Worm (Caenorhabditis elegans): ENCODE results near the gene lgc-56.

- TF ChIP-seq ama-1 (optimal IDR thresholded peaks at IDR 0.05): no peak
- TF ChIP-seq ama-1 (GFP tag; optimal IDR thresholded peaks at IDR 0.05): no peak
- TF ChIP-seq F23B12.7 (tag; optimal IDR thresholded peaks at IDR 0.05; ENCODE audit: insufficient read depth): no peak
- TF ChIP-seq rcor-1 (GFP tag; IDR thresholded peaks at IDR 0.05): no peak
- TF ChIP-seq F33H1.4 (GFP tag; IDR thresholded peaks at IDR 0.05): no peak
- no peak for TF ChIP-seq nhr-179 (tag; optimal IDR thresholded peaks at IDR 0.05)
- no peak for TF ChIP-seq nfya-1 (tag; optimal IDR thresholded peaks at IDR 0.05; ENCODE audit: borderline replicate concordance, insufficient read depth)
- no peak for TF ChIP-seq ccch-3 (GFP tag; optimal IDR thresholded peaks at IDR 0.05)
- TF ChIP-seq athp-1 (tag; optimal IDR thresholded peaks at IDR 0.05): no peak
Measured at ce11 chrII:5180272-5180671, 50.1 kb downstream of the lgc-56 start.

Measured in whole organism, young adult.